Fruit fly (Drosophila melanogaster) whole organism, embryonic: Measurements from ENCODE around the gene CG4497.

Source experiments
- Atf-2 ChIP-seq: fragments of 200-800 bp; sonication (Bioruptor generic); optimal IDR thresholded peaks from 2 replicates; lab custom pipeline; 2016; ENCODE audit warnings: missing biosample characterization, missing genetic modification characterization
- BEAF-32 ChIP-seq: fragments of 200-800 bp; sonication (Bioruptor generic); optimal IDR thresholded peaks from 3 replicates; lab custom pipeline; 2017; ENCODE audit warnings: missing biosample characterization, missing genetic modification characterization, mild to moderate bottlenecking, moderate library complexity, missing genetic modification reagents
- CG10267 ChIP-seq: fragments of 200-800 bp; sonication (Bioruptor generic); optimal IDR thresholded peaks from 2 replicates; lab custom pipeline; 2018; ENCODE audit warnings: missing biosample characterization, mild to moderate bottlenecking, missing genetic modification characterization, moderate library complexity
- CG12236 ChIP-seq: fragments of 200-800 bp; sonication (Bioruptor generic); optimal IDR thresholded peaks from 2 replicates; lab custom pipeline; 2016; ENCODE audit warnings: missing biosample characterization, missing genetic modification characterization
- CG13624 ChIP-seq: fragments of 200-800 bp; sonication (Bioruptor generic); optimal IDR thresholded peaks from 2 replicates; lab custom pipeline; 2016; ENCODE audit warnings: missing biosample characterization, missing genetic modification characterization
- CG14014 ChIP-seq: fragments of 200-800 bp; sonication (Bioruptor generic); IDR thresholded peaks from 2 replicates; pipeline ENCODE4 v1.3.6; 2022; ENCODE audit warnings: missing biosample characterization, missing genetic modification characterization
- CG14050 ChIP-seq: fragments of 200-800 bp; sonication (Bioruptor generic); IDR thresholded peaks from 3 replicates; pipeline ENCODE4 v1.3.6; 2022; ENCODE audit warnings: missing biosample characterization, missing genetic modification characterization
- CG14710 ChIP-seq: fragments of 200-800 bp; sonication (Bioruptor generic); optimal IDR thresholded peaks from 3 replicates; lab custom pipeline; 2019; ENCODE audit warnings: missing biosample characterization, mild to moderate bottlenecking, missing genetic modification characterization, moderate library complexity
- CG17385 ChIP-seq: fragments of 200-800 bp; sonication (Bioruptor generic); optimal IDR thresholded peaks from 3 replicates; lab custom pipeline; 2018; ENCODE audit warnings: missing biosample characterization, mild to moderate bottlenecking, missing genetic modification characterization
- CG1792 ChIP-seq: fragments of 200-800 bp; sonication (Bioruptor generic); optimal IDR thresholded peaks from 2 replicates; lab custom pipeline; 2016; ENCODE audit warnings: missing biosample characterization, missing genetic modification characterization
- CG18011 ChIP-seq: fragments of 200-800 bp; sonication (Bioruptor generic); optimal IDR thresholded peaks from 2 replicates; lab custom pipeline; 2017; ENCODE audit warnings: missing biosample characterization, missing genetic modification characterization, mild to moderate bottlenecking, moderate library complexity, missing genotype
- CG2202 ChIP-seq: fragments of 200-800 bp; sonication (Bioruptor generic); optimal IDR thresholded peaks from 2 replicates; lab custom pipeline; 2018; ENCODE audit warnings: missing biosample characterization, mild to moderate bottlenecking, missing genetic modification characterization
- CG31388 ChIP-seq: fragments of 200-800 bp; sonication (Bioruptor generic); optimal IDR thresholded peaks from 2 replicates; lab custom pipeline; 2016; ENCODE audit warnings: missing biosample characterization, missing genetic modification characterization
- CG3838 ChIP-seq: fragments of 200-800 bp; sonication (Bioruptor generic); optimal IDR thresholded peaks from 3 replicates; lab custom pipeline; 2016; ENCODE audit warnings: missing biosample characterization, missing genetic modification characterization
- CG3995 ChIP-seq: fragments of 200-800 bp; sonication (Bioruptor generic); optimal IDR thresholded peaks from 3 replicates; lab custom pipeline; 2016; ENCODE audit warnings: missing biosample characterization, missing genetic modification characterization
- CG42726 ChIP-seq: fragments of 200-800 bp; sonication (Bioruptor generic); IDR thresholded peaks from 2 replicates; pipeline ENCODE4 v1.3.6; 2022; ENCODE audit warnings: missing biosample characterization, missing genetic modification characterization; ENCODE audit not compliant: partially characterized antibody
- CG43689 ChIP-seq: fragments of 200-800 bp; sonication (Bioruptor generic); IDR thresholded peaks from 2 replicates; pipeline ENCODE4 v1.3.6; 2022; ENCODE audit warnings: missing biosample characterization, missing genetic modification characterization
- CG7357 ChIP-seq: fragments of 200-800 bp; sonication (Bioruptor generic); IDR thresholded peaks from 3 replicates; pipeline ENCODE4 v1.3.6; 2022; ENCODE audit warnings: missing biosample characterization, missing genetic modification characterization
- CG8388 ChIP-seq: fragments of 200-800 bp; sonication (Bioruptor generic); optimal IDR thresholded peaks from 2 replicates; lab custom pipeline; 2019; ENCODE audit warnings: missing biosample characterization, mild to moderate bottlenecking, missing genetic modification characterization, moderate library complexity
- CG9797 ChIP-seq: fragments of 200-800 bp; sonication (Bioruptor generic); optimal IDR thresholded peaks from 3 replicates; lab custom pipeline; 2018; ENCODE audit warnings: missing biosample characterization, mild to moderate bottlenecking, missing genetic modification characterization
- Dad ChIP-seq: fragments of 200-800 bp; sonication (Bioruptor generic); optimal IDR thresholded peaks from 3 replicates; lab custom pipeline; 2016; ENCODE audit warnings: missing biosample characterization, missing genetic modification characterization
- Dbx ChIP-seq: fragments of 200-800 bp; sonication (Bioruptor generic); IDR thresholded peaks from 3 replicates; pipeline ENCODE4 v1.3.6; 2022; ENCODE audit warnings: missing biosample characterization, missing genetic modification characterization
- Dip2 ChIP-seq: fragments of 200-800 bp; sonication (Bioruptor generic); IDR thresholded peaks from 2 replicates; pipeline ENCODE4 v1.3.6; 2022; ENCODE audit warnings: missing biosample characterization, missing genetic modification characterization
- Doc3 ChIP-seq: fragments of 200-800 bp; sonication (Bioruptor generic); IDR thresholded peaks from 3 replicates; pipeline ENCODE4 v1.3.6; 2022; ENCODE audit warnings: missing biosample characterization, missing genetic modification characterization; ENCODE audit not compliant: partially characterized antibody
- HLHmδ ChIP-seq: fragments of 200-800 bp; sonication (Bioruptor generic); optimal IDR thresholded peaks from 2 replicates; lab custom pipeline; 2018; ENCODE audit warnings: missing biosample characterization, mild to moderate bottlenecking, missing genetic modification characterization, moderate library complexity
- Hey ChIP-seq: fragments of 200-800 bp; sonication (Bioruptor generic); optimal IDR thresholded peaks from 3 replicates; lab custom pipeline; 2018; ENCODE audit warnings: missing biosample characterization, mild to moderate bottlenecking, missing genetic modification characterization
- HmgD ChIP-seq: fragments of 200-800 bp; sonication (Bioruptor generic); optimal IDR thresholded peaks from 3 replicates; lab custom pipeline; 2016; ENCODE audit warnings: missing biosample characterization, missing genetic modification characterization
- Hmr ChIP-seq: fragments of 200-800 bp; sonication (Bioruptor generic); optimal IDR thresholded peaks from 3 replicates; lab custom pipeline; 2017; ENCODE audit warnings: mild to moderate bottlenecking, missing biosample characterization, missing genetic modification reagents, missing genetic modification characterization
- Hr51 ChIP-seq, 2 experiments: fragments of 200-800 bp; sonication (Bioruptor generic); optimal IDR thresholded peaks; 2 replicates in 1 of 2; 3 replicates in 1 of 2; lab custom pipeline; 2016 to 2018; ENCODE audit warnings: missing biosample characterization in 2 of 2, missing genetic modification characterization in 2 of 2, mild to moderate bottlenecking in 1 of 2, moderate library complexity in 1 of 2
- NfI ChIP-seq: fragments of 200-800 bp; sonication (Bioruptor generic); optimal IDR thresholded peaks from 3 replicates; lab custom pipeline; 2018; ENCODE audit warnings: missing biosample characterization, mild to moderate bottlenecking, missing genetic modification characterization, moderate library complexity
- Rfx ChIP-seq: fragments of 200-800 bp; sonication (Bioruptor generic); IDR thresholded peaks from 2 replicates; pipeline ENCODE4 v1.3.6; 2022; ENCODE audit warnings: missing biosample characterization, missing genetic modification characterization
- Trl ChIP-seq, 3 experiments: fragments of >200 bp in 2 of 3; fragments of 200-800 bp in 1 of 3; sonication (Bioruptor generic) in 1 of 3; optimal IDR thresholded peaks; 2 replicates in 1 of 3; 3 replicates in 2 of 3; lab custom pipeline; 2016 to 2017; ENCODE audit warnings: missing biosample characterization in 1 of 3, missing genetic modification characterization in 1 of 3
- ci ChIP-seq: fragments of 200-800 bp; sonication (Bioruptor generic); IDR thresholded peaks from 3 replicates; pipeline ENCODE4 v1.3.6; 2022; ENCODE audit warnings: missing biosample characterization, missing genetic modification characterization
- crp ChIP-seq, 2 experiments: fragments of 200-800 bp; sonication (Bioruptor generic); optimal IDR thresholded peaks; 2 replicates in 1 of 2; 3 replicates in 1 of 2; lab custom pipeline; 2017; ENCODE audit warnings: missing biosample characterization in 2 of 2, missing genetic modification characterization in 2 of 2, mild to moderate bottlenecking in 1 of 2, moderate library complexity in 1 of 2
- danr ChIP-seq: fragments of 200-800 bp; sonication (Bioruptor generic); IDR thresholded peaks from 2 replicates; pipeline ENCODE4 v1.3.6; 2022; ENCODE audit warnings: missing biosample characterization, missing genetic modification characterization
- ewg ChIP-seq: fragments of 200-800 bp; sonication (Bioruptor generic); optimal IDR thresholded peaks from 3 replicates; lab custom pipeline; 2017; ENCODE audit warnings: mild to moderate bottlenecking, missing biosample characterization, missing genetic modification reagents, missing genetic modification characterization
- eyg ChIP-seq: fragments of 200-800 bp; sonication (Bioruptor generic); optimal IDR thresholded peaks from 3 replicates; lab custom pipeline; 2016; ENCODE audit warnings: missing biosample characterization, missing genetic modification characterization
- fru ChIP-seq: fragments of >200 bp; optimal IDR thresholded peaks from 2 replicates; lab custom pipeline; 2017
- ken ChIP-seq: fragments of 200-800 bp; sonication (Bioruptor generic); IDR thresholded peaks from 3 replicates; pipeline ENCODE4 v1.3.6; 2022; ENCODE audit warnings: missing biosample characterization, missing genetic modification characterization
- lilli ChIP-seq: fragments of 200-800 bp; sonication (Bioruptor generic); optimal IDR thresholded peaks from 3 replicates; lab custom pipeline; 2016; ENCODE audit warnings: missing biosample characterization, missing genetic modification characterization
- otp ChIP-seq: fragments of 200-800 bp; sonication (Bioruptor generic); IDR thresholded peaks from 3 replicates; pipeline ENCODE4, ENCODE4 v1.3.6; 2022; ENCODE audit warnings: missing biosample characterization, missing genetic modification characterization
- phol ChIP-seq: fragments of 200-800 bp; sonication (Bioruptor generic); optimal IDR thresholded peaks from 3 replicates; lab custom pipeline; 2018; ENCODE audit warnings: missing biosample characterization, mild to moderate bottlenecking, missing genetic modification characterization, moderate library complexity
- salm ChIP-seq: fragments of 200-800 bp; sonication (Bioruptor generic); optimal IDR thresholded peaks from 2 replicates; lab custom pipeline; 2018; ENCODE audit warnings: missing biosample characterization, mild to moderate bottlenecking, missing genetic modification characterization
- scrt ChIP-seq: fragments of 200-800 bp; sonication (Bioruptor generic); optimal IDR thresholded peaks from 2 replicates; lab custom pipeline; 2018; ENCODE audit warnings: missing biosample characterization, mild to moderate bottlenecking, missing genetic modification characterization, moderate library complexity
- sd ChIP-seq: fragments of 200-800 bp; sonication (Bioruptor generic); optimal IDR thresholded peaks from 3 replicates; lab custom pipeline; 2018; ENCODE audit warnings: missing biosample characterization, mild to moderate bottlenecking, missing genetic modification characterization, moderate library complexity
- sens-2 ChIP-seq: fragments of 200-800 bp; sonication (Bioruptor generic); IDR thresholded peaks from 2 replicates; pipeline ENCODE4 v1.3.6; 2022; ENCODE audit warnings: missing biosample characterization, missing genetic modification characterization
- sisA ChIP-seq: fragments of 200-800 bp; sonication (Bioruptor generic); IDR thresholded peaks from 2 replicates; pipeline ENCODE4 v1.3.6; 2022; ENCODE audit warnings: missing biosample characterization, missing genetic modification characterization
- slou ChIP-seq: fragments of 200-800 bp; sonication (Bioruptor generic); optimal IDR thresholded peaks from 3 replicates; lab custom pipeline; 2016; ENCODE audit warnings: missing biosample characterization, missing genetic modification characterization
- slp2 ChIP-seq: fragments of 200-800 bp; sonication (Bioruptor generic); optimal IDR thresholded peaks from 2 replicates; lab custom pipeline; 2016; ENCODE audit warnings: missing biosample characterization, missing genetic modification characterization
- tna ChIP-seq: fragments of 200-800 bp; sonication (Bioruptor generic); IDR thresholded peaks from 2 replicates; pipeline ENCODE4 v1.3.6; 2022; ENCODE audit warnings: missing biosample characterization, missing genetic modification characterization; ENCODE audit not compliant: partially characterized antibody
- tx ChIP-seq: fragments of 200-800 bp; sonication (Bioruptor generic); optimal IDR thresholded peaks from 2 replicates; lab custom pipeline; 2016; ENCODE audit warnings: missing biosample characterization, missing genetic modification characterization

Gene CG4497

DNA sequence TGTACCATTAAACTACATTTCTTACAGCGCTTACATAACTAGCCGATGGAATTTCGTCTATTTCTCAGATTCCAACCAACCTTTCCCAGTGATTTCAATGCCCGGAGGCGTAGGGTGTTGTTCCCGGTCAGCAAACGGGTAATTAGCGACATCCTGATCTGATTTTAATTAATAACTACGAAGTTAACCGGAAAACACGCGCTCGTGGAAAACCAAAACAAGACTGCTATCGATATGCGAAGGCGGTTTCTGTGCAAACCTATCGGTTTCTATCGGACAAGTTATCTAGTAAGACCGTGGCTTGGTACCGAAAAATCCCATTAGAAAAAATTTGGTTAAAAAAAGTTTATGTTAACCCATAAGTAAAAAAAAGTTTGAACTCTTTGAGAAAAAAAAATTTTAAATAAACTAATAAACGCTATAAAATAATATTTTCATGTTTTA, 28.5 kb upstream of the CG4497 start, which contains the start of gene mEFG1 (continued):
- TF ChIP-seq CG3995 (GFP tag; lab: Kevin White, UChicago) (no peak), CG3838 (GFP tag; lab: Kevin White, UChicago) (no peak), fru (lab: Kevin White, UChicago) (no peak), CG2202 (tag; lab: Kevin White, UChicago) (no peak), HLHmδ (GFP tag; lab: Kevin White, UChicago) (no peak), danr (GFP tag; lab: Robert Waterston, UW) (no peak), crp (GFP tag; optimal IDR thresholded peaks at IDR 0.05; lab: Kevin White, UChicago) (no peak), otp (GFP tag; lab: Robert Waterston, UW) (no peak), Dad (GFP tag; lab: Kevin White, UChicago) (no peak), Rfx (GFP tag; lab: Robert Waterston, UW) (peak; percentile 19; the same call in 1 of the 2 replicates), BEAF-32 (GFP tag; lab: Kevin White, UChicago) (peak; percentile 69), sd (no peak), Atf-2 (no peak), CG42726 (GFP tag; lab: Robert Waterston, UW) (peak; percentile 72), CG9797 (GFP tag; lab: Kevin White, UChicago) (peak; percentile 60), sens-2 (no peak), lilli (no peak), Hmr (GFP tag; lab: Kevin White, UChicago) (peak; percentile 5), ci (GFP tag; lab: Robert Waterston, UW) (no peak), CG14710 (tag; lab: Kevin White, UChicago) (peak; percentile 28), scrt (GFP tag; lab: Kevin White, UChicago) (no peak), Trl (optimal IDR thresholded peaks at IDR 0.05; lab: Kevin White, UChicago) (no peak), Trl (GFP tag; optimal IDR thresholded peaks at IDR 0.05; lab: Kevin White, UChicago) (no peak), tx (no peak), Hey (no peak), CG18011 (GFP tag; lab: Kevin White, UChicago) (no peak), HmgD (GFP tag; lab: Kevin White, UChicago) (no peak), eyg (GFP tag; lab: Kevin White, UChicago) (no peak), CG43689 (GFP tag; lab: Robert Waterston, UW) (no peak), CG13624 (no peak), CG14014 (GFP tag; lab: Robert Waterston, UW) (no peak), CG1792 (no peak), salm (tag; lab: Kevin White, UChicago) (no peak), sisA (GFP tag; lab: Robert Waterston, UW) (no peak), CG12236 (GFP tag; lab: Kevin White, UChicago) (no peak), tna (GFP tag; lab: Robert Waterston, UW) (peak; percentile 82), CG10267 (tag; lab: Kevin White, UChicago) (peak; percentile 49), slp2 (GFP tag; lab: Kevin White, UChicago) (no peak), slou (no peak), CG8388 (no peak), phol (tag; lab: Kevin White, UChicago) (peak; percentile 19), ken (GFP tag; lab: Robert Waterston, UW) (no peak), NfI (GFP tag; lab: Kevin White, UChicago) (no peak), CG7357 (GFP tag; lab: Robert Waterston, UW) (no peak), Doc3 (GFP tag; lab: Robert Waterston, UW) (peak; percentile 64), ewg (GFP tag; lab: Kevin White, UChicago) (no peak), Dip2 (no peak), Dbx (GFP tag; lab: Robert Waterston, UW) (no peak), CG14050 (GFP tag; lab: Robert Waterston, UW) (no peak), CG31388 (no peak), CG17385 (GFP tag; lab: Kevin White, UChicago) (no peak), Hr51 (GFP tag; optimal IDR thresholded peaks at IDR 0.05; lab: Kevin White, UChicago) (no peak)
